Fruit fly (Drosophila melanogaster): ENCODE results near the gene CG3402.

dm6 chr3L:697055-697427, 44.4 kb upstream of the CG3402 start:
- TF ChIP-seq CG8478 (optimal IDR thresholded peaks at IDR 0.05) (no peak), psq (optimal IDR thresholded peaks at IDR 0.05) (no peak), EcR (GFP tag; optimal IDR thresholded peaks at IDR 0.05) (no peak)
